Fruit fly (Drosophila melanogaster) whole organism, wandering third instar larva: ENCODE data around the gene CG42376.

ENCODE experiments used
- Abd-B ChIP-seq: fragments of >200 bp; optimal IDR thresholded peaks from 2 replicates; lab custom pipeline; 2017; ENCODE audit warnings: missing biosample characterization, missing genetic modification characterization
- CG32264 ChIP-seq: fragments of 200-800 bp; sonication (Bioruptor generic); optimal IDR thresholded peaks from 2 replicates; lab custom pipeline; 2016; ENCODE audit warnings: missing biosample characterization, missing genetic modification characterization
- CG9705 ChIP-seq: fragments of 200-800 bp; sonication (Bioruptor generic); optimal IDR thresholded peaks from 2 replicates; lab custom pipeline; 2018; ENCODE audit warnings: missing biosample characterization, mild to moderate bottlenecking, missing genetic modification characterization
- CrebA ChIP-seq: fragments of 200-800 bp; sonication (Bioruptor generic); optimal IDR thresholded peaks from 2 replicates; lab custom pipeline; 2016; ENCODE audit warnings: missing biosample characterization, mild to moderate bottlenecking, missing genetic modification characterization, borderline replicate concordance
- Dfd ChIP-seq: fragments of >200 bp; optimal IDR thresholded peaks from 2 replicates; lab custom pipeline; 2017; ENCODE audit warnings: missing biosample characterization, missing genetic modification characterization
- Dif ChIP-seq: fragments of 200-275, 200-300 bp; sonication (Bioruptor generic); optimal IDR thresholded peaks from 2 replicates; lab custom pipeline; 2018; ENCODE audit warnings: missing biosample characterization, missing genetic modification characterization; ENCODE audit not compliant: partially characterized antibody
- GATAd ChIP-seq: sonication (Bioruptor generic); optimal IDR thresholded peaks from 2 replicates; lab custom pipeline; 2016; ENCODE audit warnings: missing biosample characterization, missing genetic modification characterization
- HLH106 ChIP-seq: fragments of 200-800 bp; optimal IDR thresholded peaks from 3 replicates; lab custom pipeline; 2019; ENCODE audit warnings: missing biosample characterization, mild to moderate bottlenecking, missing genetic modification characterization, moderate library complexity
- Hnf4 ChIP-seq: fragments of 200-800 bp; sonication (Bioruptor generic); optimal IDR thresholded peaks from 2 replicates; lab custom pipeline; 2016; ENCODE audit warnings: missing biosample characterization, mild to moderate bottlenecking, missing genetic modification characterization
- Hr78 ChIP-seq: fragments of >200 bp; optimal IDR thresholded peaks from 2 replicates; lab custom pipeline; 2017; ENCODE audit warnings: missing biosample characterization, missing genetic modification characterization
- Hr83 ChIP-seq: fragments of 200-300 bp; sonication (Bioruptor generic); optimal IDR thresholded peaks from 2 replicates; lab custom pipeline; 2016; ENCODE audit warnings: missing biosample characterization, mild to moderate bottlenecking, missing genetic modification characterization, moderate library complexity; ENCODE audit not compliant: poor library complexity, severe bottlenecking
- Jra ChIP-seq: sonication (Bioruptor generic); optimal IDR thresholded peaks from 2 replicates; lab custom pipeline; 2016; ENCODE audit warnings: missing biosample characterization, missing genetic modification characterization
- Mio ChIP-seq: sonication (Bioruptor generic); optimal IDR thresholded peaks from 2 replicates; lab custom pipeline; 2016; ENCODE audit warnings: missing biosample characterization, missing genetic modification characterization
- Myc ChIP-seq: fragments of >200 bp; optimal IDR thresholded peaks from 2 replicates; lab custom pipeline; 2017
- N ChIP-seq: fragments of >200 bp; optimal IDR thresholded peaks from 2 replicates; lab custom pipeline; 2018; ENCODE audit warnings: missing biosample characterization, missing external identifiers, missing genetic modification characterization
- OdsH ChIP-seq: fragments of 200-800 bp; sonication (Bioruptor generic); optimal IDR thresholded peaks from 2 replicates; lab custom pipeline; 2016; ENCODE audit warnings: missing biosample characterization, mild to moderate bottlenecking, missing genetic modification characterization
- Rel ChIP-seq, 2 experiments: fragments of 200-800 bp; sonication (Bioruptor generic) in 1 of 2; optimal IDR thresholded peaks; 2 replicates in 1 of 2; 3 replicates in 1 of 2; lab custom pipeline; 2016 to 2019; ENCODE audit warnings: mild to moderate bottlenecking in 2 of 2, missing biosample characterization in 2 of 2, missing genetic modification characterization in 2 of 2, moderate library complexity in 1 of 2
- Sp1 ChIP-seq: fragments of 200-800 bp; sonication (Bioruptor generic); optimal IDR thresholded peaks from 3 replicates; lab custom pipeline; 2019; ENCODE audit warnings: missing biosample characterization, mild to moderate bottlenecking, missing genetic modification characterization, moderate library complexity
- Vsx2 ChIP-seq: fragments of 200-300, 225-300 bp; sonication (Bioruptor generic); optimal IDR thresholded peaks from 2 replicates; lab custom pipeline; 2018; ENCODE audit warnings: missing biosample characterization, missing genetic modification characterization; ENCODE audit not compliant: partially characterized antibody
- br ChIP-seq: fragments of 200-800 bp; sonication (Bioruptor generic); optimal IDR thresholded peaks from 2 replicates; lab custom pipeline; 2016; ENCODE audit warnings: missing biosample characterization, missing genetic modification characterization
- brk ChIP-seq: fragments of 200-800 bp; sonication (Bioruptor generic); optimal IDR thresholded peaks from 2 replicates; lab custom pipeline; 2016; ENCODE audit warnings: missing biosample characterization, mild to moderate bottlenecking, missing genetic modification characterization
- dl ChIP-seq, 2 experiments: fragments of 175-275, 200-275 bp in 1 of 2; fragments of 200-275 bp in 1 of 2; sonication (Bioruptor generic); optimal IDR thresholded peaks; lab custom pipeline; 2018; ENCODE audit warnings: mild to moderate bottlenecking in 2 of 2, missing biosample characterization in 2 of 2, missing genetic modification characterization in 2 of 2, moderate library complexity in 2 of 2; ENCODE audit not compliant: partially characterized antibody in 2 of 2, insufficient read depth in 1 of 2
- dmrt93B ChIP-seq: fragments of 200-800 bp; sonication (Bioruptor generic); optimal IDR thresholded peaks from 2 replicates; lab custom pipeline; 2018; ENCODE audit warnings: missing biosample characterization, mild to moderate bottlenecking, missing genetic modification characterization
- dsf ChIP-seq: sonication (Bioruptor generic); optimal IDR thresholded peaks from 2 replicates; lab custom pipeline; 2016; ENCODE audit warnings: missing biosample characterization, missing genetic modification characterization, borderline replicate concordance
- ey ChIP-seq: fragments of 200-800 bp; sonication (Bioruptor generic); optimal IDR thresholded peaks from 2 replicates; lab custom pipeline; 2016; ENCODE audit warnings: missing biosample characterization, missing genetic modification characterization
- foxo ChIP-seq, 2 experiments: fragments of 200-800 bp; sonication (Bioruptor generic); optimal IDR thresholded peaks; 2 replicates in 1 of 2; 3 replicates in 1 of 2; lab custom pipeline; 2016 to 2017; ENCODE audit warnings: missing biosample characterization in 2 of 2, missing genetic modification characterization in 2 of 2
- fru ChIP-seq: fragments of 200-800 bp; sonication (Bioruptor generic); optimal IDR thresholded peaks from 3 replicates; lab custom pipeline; 2016; ENCODE audit warnings: missing biosample characterization, mild to moderate bottlenecking, missing genetic modification characterization
- h ChIP-seq: fragments of 200-800 bp; sonication (Bioruptor generic); optimal IDR thresholded peaks from 3 replicates; lab custom pipeline; 2016; ENCODE audit warnings: missing biosample characterization, mild to moderate bottlenecking, missing genetic modification characterization
- jim ChIP-seq: fragments of 175-275, 200-325 bp; sonication (Bioruptor generic); optimal IDR thresholded peaks from 2 replicates; lab custom pipeline; 2016; ENCODE audit warnings: missing biosample characterization, mild to moderate bottlenecking, missing genetic modification characterization
- lola ChIP-seq: fragments of >200 bp; optimal IDR thresholded peaks from 2 replicates; lab custom pipeline; 2017; ENCODE audit warnings: missing biosample characterization, missing genetic modification characterization
- pan ChIP-seq: fragments of >200 bp; optimal IDR thresholded peaks from 2 replicates; lab custom pipeline; 2017
- psq ChIP-seq: fragments of 200-800 bp; sonication (Bioruptor generic); optimal IDR thresholded peaks from 3 replicates; lab custom pipeline; 2017; ENCODE audit warnings: missing biosample characterization, mild to moderate bottlenecking, missing genetic modification characterization, moderate library complexity
- rgr ChIP-seq: fragments of 200-800 bp; sonication (Bioruptor generic); optimal IDR thresholded peaks from 3 replicates; lab custom pipeline; 2016; ENCODE audit warnings: missing biosample characterization, mild to moderate bottlenecking, missing genetic modification characterization
- sage ChIP-seq: fragments of 200-800 bp; sonication (Bioruptor generic); optimal IDR thresholded peaks from 2 replicates; lab custom pipeline; 2016; ENCODE audit warnings: missing biosample characterization, mild to moderate bottlenecking, missing genetic modification characterization
- sv ChIP-seq: fragments of 200-800 bp; sonication (Bioruptor generic); optimal IDR thresholded peaks from 3 replicates; lab custom pipeline; 2016; ENCODE audit warnings: missing biosample characterization, missing genetic modification characterization
- tai ChIP-seq: sonication (Bioruptor generic); optimal IDR thresholded peaks from 2 replicates; lab custom pipeline; 2016; ENCODE audit warnings: missing biosample characterization, missing genetic modification characterization
- usp ChIP-seq: fragments of >200 bp; optimal IDR thresholded peaks from 2 replicates; lab custom pipeline; 2017; ENCODE audit warnings: missing biosample characterization, missing genetic modification characterization
- woc ChIP-seq: sonication (Bioruptor generic); optimal IDR thresholded peaks from 2 replicates; lab custom pipeline; 2016; ENCODE audit warnings: missing biosample characterization, mild to moderate bottlenecking, missing genetic modification characterization

Gene CG42376

dm6 chrX:255369-255768 lies 693 bp downstream of the CG42376 start, which contains the start of gene cin:
Gene cin, plus strand, starts transcription at chrX:255674.
- peak; percentile 62 for TF ChIP-seq brk (GFP tag; lab: Kevin White, UChicago)
- TF ChIP-seq ey (GFP tag; lab: Kevin White, UChicago), result peak; percentile 18
- TF ChIP-seq Rel (GFP tag; optimal IDR thresholded peaks at IDR 0.05; lab: Kevin White, UChicago), result no peak
- peak; percentile 23 for TF ChIP-seq Rel (tag; optimal IDR thresholded peaks at IDR 0.05; lab: Kevin White, UChicago)
- TF ChIP-seq dsf, result peak; percentile 2
- TF ChIP-seq fru (GFP tag; lab: Kevin White, UChicago), result peak; percentile 60
- peak; percentile 14 for TF ChIP-seq tai (GFP tag; lab: Kevin White, UChicago)
- no peak for TF ChIP-seq Hr78 (GFP tag; lab: Kevin White, UChicago)
- TF ChIP-seq dmrt93B (GFP tag; lab: Kevin White, UChicago), result no peak
- peak in 1 of 2 experiments; percentile 72 for TF ChIP-seq foxo (GFP tag; optimal IDR thresholded peaks at IDR 0.05; lab: Kevin White, UChicago)
- no peak for TF ChIP-seq Hr83 (GFP tag; lab: Kevin White, UChicago)
- no peak for TF ChIP-seq Abd-B (GFP tag; lab: Kevin White, UChicago)
- peak; percentile 9 for TF ChIP-seq sv (GFP tag; lab: Kevin White, UChicago)
- no peak for TF ChIP-seq lola (GFP tag; lab: Kevin White, UChicago)
- TF ChIP-seq psq (GFP tag; lab: Kevin White, UChicago), result peak; percentile 44
- TF ChIP-seq Vsx2, result no peak
- TF ChIP-seq rgr (GFP tag; lab: Kevin White, UChicago), result peak; percentile 68
- TF ChIP-seq usp (GFP tag; lab: Kevin White, UChicago), result no peak
- peak; percentile 61 for TF ChIP-seq Hnf4 (GFP tag; lab: Kevin White, UChicago)
- peak; percentile 3 for TF ChIP-seq sage (GFP tag; lab: Kevin White, UChicago)
- TF ChIP-seq woc (GFP tag; lab: Kevin White, UChicago), result peak; percentile 30
- peak; percentile 70 for TF ChIP-seq Sp1 (GFP tag; lab: Kevin White, UChicago)
- peak; percentile 51 for TF ChIP-seq OdsH (GFP tag; lab: Kevin White, UChicago)
- TF ChIP-seq HLH106 (tag; lab: Kevin White, UChicago), result peak; percentile 74
- TF ChIP-seq h (GFP tag; lab: Kevin White, UChicago), result peak; percentile 67
- peak; percentile 18 for TF ChIP-seq br (GFP tag; lab: Kevin White, UChicago)
- peak; percentile 32 for TF ChIP-seq CG9705 (GFP tag; lab: Kevin White, UChicago)
- TF ChIP-seq, all 38 proteins: peak for 19

- TF ChIP-seq foxo (GFP tag; optimal IDR thresholded peaks at IDR 0.05; lab: Kevin White, UChicago), result peak in 1 of 2 experiments; percentile 38
- peak; percentile 7 for TF ChIP-seq Sp1 (GFP tag; lab: Kevin White, UChicago)
- TF ChIP-seq woc (GFP tag; lab: Kevin White, UChicago), result peak; percentile 2
- no peak for TF ChIP-seq fru (GFP tag; lab: Kevin White, UChicago)
- TF ChIP-seq h (GFP tag; lab: Kevin White, UChicago), result peak; percentile 40
- TF ChIP-seq Rel (GFP tag; optimal IDR thresholded peaks at IDR 0.05; lab: Kevin White, UChicago), result no peak
- TF ChIP-seq Rel (tag; optimal IDR thresholded peaks at IDR 0.05; lab: Kevin White, UChicago), result no peak
- TF ChIP-seq HLH106 (tag; lab: Kevin White, UChicago), result peak; percentile 11
- no peak for TF ChIP-seq CrebA (GFP tag; lab: Kevin White, UChicago)
- TF ChIP-seq OdsH (GFP tag; lab: Kevin White, UChicago), result peak; percentile 7
Measured at dm6 chrX:262836-263235, 8.2 kb downstream of the CG42376 start.

- peak in 1 of 2 experiments; percentile 48 for TF ChIP-seq foxo (GFP tag; optimal IDR thresholded peaks at IDR 0.05; lab: Kevin White, UChicago)
- peak; percentile 30 for TF ChIP-seq Vsx2
- no peak for TF ChIP-seq Mio
- peak; percentile 11 for TF ChIP-seq brk (GFP tag; lab: Kevin White, UChicago)
- no peak for TF ChIP-seq lola (GFP tag; lab: Kevin White, UChicago)
- TF ChIP-seq sv (GFP tag; lab: Kevin White, UChicago), result no peak
- no peak for TF ChIP-seq dsf
- TF ChIP-seq woc (GFP tag; lab: Kevin White, UChicago), result peak; percentile 21
- no peak for TF ChIP-seq Myc (lab: Kevin White, UChicago)
- TF ChIP-seq Hnf4 (GFP tag; lab: Kevin White, UChicago), result peak; percentile 66
- peak; percentile 3 for TF ChIP-seq Sp1 (GFP tag; lab: Kevin White, UChicago)
- TF ChIP-seq h (GFP tag; lab: Kevin White, UChicago), result peak; percentile 57
- TF ChIP-seq jim (GFP tag; lab: Kevin White, UChicago), result no peak
- TF ChIP-seq rgr (GFP tag; lab: Kevin White, UChicago), result peak; percentile 65
- peak; percentile 25 for TF ChIP-seq Jra (GFP tag; lab: Kevin White, UChicago)
- no peak for TF ChIP-seq Abd-B (GFP tag; lab: Kevin White, UChicago)
- no peak for TF ChIP-seq CG9705 (GFP tag; lab: Kevin White, UChicago)
- TF ChIP-seq dl (GFP tag; optimal IDR thresholded peaks at IDR 0.05; lab: Kevin White, UChicago; ENCODE audit: insufficient read depth in 1 of 2, partially characterized antibody in 2 of 2), result no peak
- no peak for TF ChIP-seq Hr78 (GFP tag; lab: Kevin White, UChicago)
- TF ChIP-seq CrebA (GFP tag; lab: Kevin White, UChicago), result no peak
- TF ChIP-seq psq (GFP tag; lab: Kevin White, UChicago), result peak; percentile 27
- TF ChIP-seq Hr83 (GFP tag; lab: Kevin White, UChicago), result no peak
- no peak for TF ChIP-seq GATAd (GFP tag; lab: Kevin White, UChicago)
- peak; percentile 21 for TF ChIP-seq br (GFP tag; lab: Kevin White, UChicago)
- TF ChIP-seq Dif (GFP tag; lab: Kevin White, UChicago), result peak; percentile 20
- peak; percentile 43 for TF ChIP-seq ey (GFP tag; lab: Kevin White, UChicago)
- TF ChIP-seq fru (GFP tag; lab: Kevin White, UChicago), result peak; percentile 51
- TF ChIP-seq HLH106 (tag; lab: Kevin White, UChicago), result peak; percentile 40
- TF ChIP-seq N (GFP tag; lab: Kevin White, UChicago), result no peak
- no peak for TF ChIP-seq tai (GFP tag; lab: Kevin White, UChicago)
- no peak for TF ChIP-seq CG32264
- TF ChIP-seq usp (GFP tag; lab: Kevin White, UChicago), result no peak
- no peak for TF ChIP-seq sage (GFP tag; lab: Kevin White, UChicago)
- no peak for TF ChIP-seq Dfd (GFP tag; lab: Kevin White, UChicago)
- TF ChIP-seq pan (lab: Kevin White, UChicago), result no peak
Measured at dm6 chrX:263728-264344, 9.2 kb downstream of the CG42376 start, which contains the start of gene CG13377. Gene CG13377, minus strand, starts transcription at chrX:263999.
